Worm (Caenorhabditis elegans) whole organism, mixed stage, embryonic: ENCODE data around the gene Y17G7B.18.

Experiments
- ceh-39 ChIP-seq: fragments of 150-350 bp; optimal IDR thresholded peaks from 2 replicates; lab custom pipeline; 2014; ENCODE audit warnings: missing biosample characterization, missing genetic modification characterization
- lin-13 ChIP-seq: fragments of 150-350 bp; optimal IDR thresholded peaks from 2 replicates; lab custom pipeline; 2014; ENCODE audit warnings: missing biosample characterization, missing genetic modification characterization
- lsy-2 ChIP-seq: fragments of 150-350 bp; optimal IDR thresholded peaks from 2 replicates; lab custom pipeline; 2014; ENCODE audit warnings: missing biosample characterization, missing genetic modification characterization
- unc-62 ChIP-seq: fragments of 150-350 bp; optimal IDR thresholded peaks from 2 replicates; lab custom pipeline; 2014; ENCODE audit warnings: missing biosample characterization, missing genetic modification reagents, missing genetic modification characterization

DNA sequence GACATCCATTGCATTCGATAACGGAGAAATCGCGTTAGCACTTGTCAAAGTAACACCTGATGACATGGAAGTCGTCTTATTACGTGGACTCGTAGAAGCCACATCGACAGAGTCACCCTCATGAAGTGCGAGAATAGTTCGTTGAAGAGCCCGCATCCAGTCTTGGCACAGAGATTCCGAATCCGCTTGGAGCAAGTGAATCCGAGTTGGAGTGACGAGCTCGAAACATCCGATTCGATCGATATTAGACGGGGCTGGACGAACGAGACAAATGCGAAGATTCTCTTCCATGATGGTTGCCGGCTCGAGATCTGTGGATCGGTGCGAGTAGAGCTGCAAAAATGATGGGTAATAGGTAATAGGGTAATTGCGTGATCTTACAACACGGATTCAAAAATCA lies 30.4 kb downstream of the Y17G7B.18 start:
- TF ChIP-seq lsy-2 (tag; lab: Kevin White, UChicago), result no peak
- no peak for TF ChIP-seq lin-13 (tag; lab: Kevin White, UChicago)
- TF ChIP-seq unc-62, result no peak
- no peak for TF ChIP-seq ceh-39 (tag; lab: Kevin White, UChicago)
